Fruit fly (Drosophila melanogaster) Kc167 (cell line): ENCODE results near the gene Scm.

ENCODE experiments used
- Myc ChIP-seq: fragments of >200 bp; optimal IDR thresholded peaks from 2 replicates; lab custom pipeline; 2017; ENCODE audit warnings: missing external identifiers
- Sin3A ChIP-seq: fragments of >200 bp; optimal IDR thresholded peaks from 2 replicates; lab custom pipeline; 2018; ENCODE audit warnings: missing external identifiers
- h ChIP-seq: fragments of >200 bp; optimal IDR thresholded peaks from 3 replicates; lab custom pipeline; 2018; ENCODE audit warnings: missing external identifiers
- insv ChIP-seq: fragments of >200 bp; optimal IDR thresholded peaks from 3 replicates; lab custom pipeline; 2018; ENCODE audit warnings: missing external identifiers
- psq ChIP-seq: fragments of >200 bp; optimal IDR thresholded peaks from 2 replicates; lab custom pipeline; 2017; ENCODE audit warnings: missing external identifiers
- ttk ChIP-seq: sonication (Bioruptor generic); optimal IDR thresholded peaks from 2 replicates; lab custom pipeline; 2017; ENCODE audit warnings: missing external identifiers

- TF ChIP-seq psq (lab: Kevin White, UChicago): no peak
- no peak for TF ChIP-seq h (lab: Kevin White, UChicago)
- TF ChIP-seq insv (lab: Kevin White, UChicago): no peak
- no peak for TF ChIP-seq ttk (lab: Kevin White, UChicago)
- TF ChIP-seq Myc (lab: Kevin White, UChicago): no peak
- no peak for TF ChIP-seq Sin3A (lab: Kevin White, UChicago)
These were observed 42.3 kb upstream of the Scm start, which contains the start of gene nmdyn-D7 for dm6 chr3R:9679746-9680145.
